Worm (Caenorhabditis elegans) whole organism, L4 larva: ENCODE measurements around the gene F46H5.2.

ENCODE experiments used
- F26F4.8 ChIP-seq: fragments of 200-800 bp; sonication (Bioruptor generic); conservative IDR thresholded peaks from 2 replicates; pipeline ENCODE4 v1.3.6; 2022; ENCODE audit warnings: missing genetic modification characterization, missing compliant biosample characterization
- F44E2.7 ChIP-seq: fragments of 200-800 bp; sonication (Bioruptor generic); IDR thresholded peaks from 2 replicates; pipeline ENCODE4 v2.1.2; 2022; ENCODE audit warnings: missing genetic modification characterization, missing compliant biosample characterization
- T20F7.1 ChIP-seq: fragments of 200-800 bp; sonication (Bioruptor generic); optimal IDR thresholded peaks from 2 replicates; lab custom pipeline; 2018; ENCODE audit warnings: mild to moderate bottlenecking, missing genetic modification characterization, missing compliant biosample characterization
- Y5F2A.4 ChIP-seq: fragments of 200-800 bp; sonication (Bioruptor generic); optimal IDR thresholded peaks from 2 replicates; lab custom pipeline; 2018; ENCODE audit warnings: mild to moderate bottlenecking, missing genetic modification characterization, missing compliant biosample characterization
- Y75B8A.6 ChIP-seq: fragments of 200-800 bp; sonication (Bioruptor generic); IDR thresholded peaks from 2 replicates; pipeline ENCODE4 v1.3.6; 2022; ENCODE audit warnings: missing genetic modification reagents, missing genetic modification characterization, missing compliant biosample characterization
- ZK337.2 ChIP-seq: fragments of 200-800 bp; sonication (Bioruptor generic); IDR thresholded peaks from 2 replicates; pipeline ENCODE4 v1.3.6; 2022; ENCODE audit warnings: missing genetic modification reagents, missing genetic modification characterization, missing compliant biosample characterization
- ceh-28 ChIP-seq: fragments of 150-350 bp; optimal IDR thresholded peaks from 2 replicates; lab custom pipeline; 2014; ENCODE audit warnings: missing biosample characterization, missing genetic modification reagents, missing genetic modification characterization
- cey-2 ChIP-seq: sonication (generic microtip); optimal IDR thresholded peaks from 3 replicates; lab custom pipeline; 2017; ENCODE audit warnings: missing genetic modification characterization, mild to moderate bottlenecking, missing compliant biosample characterization, antibody characterized with exemption, borderline replicate concordance; ENCODE audit not compliant: insufficient read depth
- ctbp-1 ChIP-seq: fragments of 200-800 bp; sonication (Bioruptor generic); IDR thresholded peaks from 2 replicates; pipeline ENCODE4 v1.3.6; 2022; ENCODE audit warnings: missing genetic modification reagents, missing genetic modification characterization, missing compliant biosample characterization
- daf-16 ChIP-seq, 3 experiments: sonication (generic microtip); optimal IDR thresholded peaks; 2 replicates each; lab custom pipeline; 2016 to 2017; ENCODE audit warnings: missing genetic modification characterization in 3 of 3, missing genetic modification reagents in 3 of 3, mild to moderate bottlenecking in 2 of 3, missing compliant biosample characterization in 2 of 3, missing biosample characterization in 1 of 3, moderate library complexity in 1 of 3
- daf-19 ChIP-seq: fragments of 200-800 bp; sonication (Bioruptor generic); conservative IDR thresholded peaks from 2 replicates; pipeline ENCODE4 v1.3.6; 2022; ENCODE audit warnings: missing genetic modification characterization, missing compliant biosample characterization
- daf-8 ChIP-seq: fragments of 200-800 bp; sonication (Bioruptor generic); IDR thresholded peaks from 2 replicates; pipeline ENCODE4 v1.3.6; 2022; ENCODE audit warnings: missing genetic modification characterization, missing compliant biosample characterization
- dmd-6 ChIP-seq: fragments of 200-800 bp; sonication (Bioruptor generic); IDR thresholded peaks from 2 replicates; pipeline ENCODE4 v1.3.6; 2022; ENCODE audit warnings: missing genetic modification reagents, missing genetic modification characterization, missing compliant biosample characterization
- dmd-8 ChIP-seq: fragments of 200-800 bp; sonication (Bioruptor generic); IDR thresholded peaks from 2 replicates; pipeline ENCODE4 v1.3.6; 2022; ENCODE audit warnings: missing genetic modification characterization, missing compliant biosample characterization
- dmd-9 ChIP-seq: fragments of 200-800 bp; sonication (Bioruptor generic); IDR thresholded peaks from 2 replicates; pipeline ENCODE4 v1.3.6; 2022; ENCODE audit warnings: missing genetic modification reagents, missing genetic modification characterization, missing compliant biosample characterization
- dve-1 ChIP-seq: sonication (generic microtip); optimal IDR thresholded peaks from 2 replicates; lab custom pipeline; 2017; ENCODE audit warnings: antibody characterized with exemption, mild to moderate bottlenecking, missing genetic modification characterization, missing compliant biosample characterization; ENCODE audit not compliant: insufficient read depth
- hif-1 ChIP-seq, 2 experiments: sonication (generic microtip); optimal IDR thresholded peaks; 2 replicates each; lab custom pipeline; 2016 to 2017; ENCODE audit warnings: missing compliant biosample characterization in 2 of 2, missing genetic modification characterization in 2 of 2, missing genetic modification reagents in 2 of 2, missing genotype in 2 of 2, mild to moderate bottlenecking in 1 of 2
- hlh-11 ChIP-seq: fragments of 200-800 bp; sonication (Bioruptor generic); optimal IDR thresholded peaks from 2 replicates; lab custom pipeline; 2018; ENCODE audit warnings: mild to moderate bottlenecking, missing genetic modification characterization, missing compliant biosample characterization
- hlh-30 ChIP-seq: sonication (generic microtip); optimal IDR thresholded peaks from 2 replicates; lab custom pipeline; 2017; ENCODE audit warnings: antibody characterized with exemption, mild to moderate bottlenecking, missing genetic modification characterization, missing compliant biosample characterization; ENCODE audit not compliant: insufficient read depth
- lim-7 ChIP-seq: fragments of 200-800 bp; sonication (Bioruptor generic); IDR thresholded peaks from 2 replicates; pipeline ENCODE4 v1.3.6; 2022; ENCODE audit warnings: missing genetic modification characterization, missing compliant biosample characterization
- lin-1 ChIP-seq: fragments of 200-800 bp; sonication (Bioruptor generic); IDR thresholded peaks from 2 replicates; pipeline ENCODE4 v1.3.6; 2022; ENCODE audit warnings: missing genetic modification reagents, missing genetic modification characterization, missing compliant biosample characterization
- lin-13 ChIP-seq: fragments of 150-350 bp; optimal IDR thresholded peaks from 2 replicates; lab custom pipeline; 2014; ENCODE audit warnings: missing biosample characterization, missing genetic modification reagents, missing genetic modification characterization
- madf-9 ChIP-seq: fragments of 200-800 bp; sonication (Bioruptor generic); conservative IDR thresholded peaks from 2 replicates; pipeline ENCODE4 v1.3.6; 2022; ENCODE audit warnings: missing genetic modification reagents, missing genetic modification characterization, missing compliant biosample characterization
- mdl-1 ChIP-seq, 2 experiments: fragments of 150-350 bp in 1 of 2; sonication (generic microtip) in 1 of 2; optimal IDR thresholded peaks; 2 replicates each; lab custom pipeline; 2014 to 2017; ENCODE audit warnings: missing biosample characterization in 2 of 2, missing genetic modification characterization in 2 of 2
- mes-2 ChIP-seq: sonication (generic microtip); optimal IDR thresholded peaks from 2 replicates; lab custom pipeline; 2016; ENCODE audit warnings: missing genotype, mild to moderate bottlenecking, missing genetic modification characterization, missing compliant biosample characterization; ENCODE audit not compliant: poor library complexity, severe bottlenecking
- mxl-2 ChIP-seq: fragments of 200-800 bp; sonication (Bioruptor generic); conservative IDR thresholded peaks from 2 replicates; pipeline ENCODE4 v1.3.6; 2022; ENCODE audit warnings: missing genetic modification reagents, missing genetic modification characterization, missing compliant biosample characterization
- mxl-3 ChIP-seq: fragments of 200-800 bp; sonication (Bioruptor generic); optimal IDR thresholded peaks from 2 replicates; lab custom pipeline; 2018; ENCODE audit warnings: mild to moderate bottlenecking, missing genetic modification characterization, missing compliant biosample characterization
- nhr-102 ChIP-seq: sonication (generic microtip); optimal IDR thresholded peaks from 2 replicates; lab custom pipeline; 2016; ENCODE audit warnings: mild to moderate bottlenecking, missing genetic modification characterization, moderate library complexity, missing compliant biosample characterization
- nhr-237 ChIP-seq: sonication (generic microtip); optimal IDR thresholded peaks from 2 replicates; lab custom pipeline; 2017; ENCODE audit warnings: missing biosample characterization, missing genetic modification characterization
- nhr-41 ChIP-seq: fragments of 200-800 bp; sonication (Bioruptor generic); IDR thresholded peaks from 2 replicates; pipeline ENCODE4 v1.3.6; 2022; ENCODE audit warnings: missing genetic modification reagents, missing genetic modification characterization, missing compliant biosample characterization
- nhr-48 ChIP-seq: sonication (generic microtip); optimal IDR thresholded peaks from 2 replicates; lab custom pipeline; 2016; ENCODE audit warnings: mild to moderate bottlenecking, missing genetic modification characterization, missing compliant biosample characterization
- nhr-76 ChIP-seq: fragments of 150-350 bp; optimal IDR thresholded peaks from 2 replicates; lab custom pipeline; 2014; ENCODE audit warnings: missing biosample characterization, missing genetic modification characterization
- php-3 ChIP-seq: fragments of 200-800 bp; sonication (Bioruptor generic); IDR thresholded peaks from 2 replicates; pipeline ENCODE4 v1.3.6; 2022; ENCODE audit warnings: missing genetic modification reagents, missing genetic modification characterization, missing compliant biosample characterization
- pqm-1 ChIP-seq: sonication (generic microtip); optimal IDR thresholded peaks from 2 replicates; lab custom pipeline; 2017; ENCODE audit warnings: missing biosample characterization, missing genetic modification characterization
- sdz-12 ChIP-seq: fragments of 200-800 bp; sonication (Bioruptor generic); optimal IDR thresholded peaks from 2 replicates; lab custom pipeline; 2018; ENCODE audit warnings: mild to moderate bottlenecking, missing genetic modification characterization, missing compliant biosample characterization
- skn-1 ChIP-seq: fragments of 150-350 bp; optimal IDR thresholded peaks from 2 replicates; lab custom pipeline; 2014; ENCODE audit warnings: missing biosample characterization, missing genetic modification characterization
- snpc-1.2 ChIP-seq: fragments of 200-800 bp; sonication (Bioruptor generic); IDR thresholded peaks from 2 replicates; pipeline ENCODE4 v1.3.6; 2022; ENCODE audit warnings: missing genetic modification reagents, missing genetic modification characterization, missing compliant biosample characterization
- tra-1 ChIP-seq: fragments of 200-800 bp; sonication (Bioruptor generic); IDR thresholded peaks from 2 replicates; pipeline ENCODE4 v1.3.6; 2022; ENCODE audit warnings: missing genetic modification reagents, missing genetic modification characterization, missing compliant biosample characterization
- unc-130 ChIP-seq: sonication (generic microtip); optimal IDR thresholded peaks from 2 replicates; lab custom pipeline; 2016; ENCODE audit warnings: missing genetic modification reagents, missing genetic modification characterization, missing compliant biosample characterization
- unc-62 ChIP-seq, 3 experiments: fragments of 150-350 bp in 1 of 3; sonication (generic microtip); optimal IDR thresholded peaks in 2 of 3; peaks in 1 of 3; 1 replicate in 1 of 3; 2 replicates in 2 of 3; lab custom pipeline; 2014 to 2017; ENCODE audit warnings: missing biosample characterization in 3 of 3, missing genetic modification characterization in 3 of 3, missing genetic modification reagents in 3 of 3, missing genotype in 1 of 3
- zfp-3 ChIP-seq: fragments of 200-800 bp; sonication (Bioruptor generic); conservative IDR thresholded peaks from 2 replicates; pipeline ENCODE4 v1.3.6; 2022; ENCODE audit warnings: missing genetic modification reagents, missing genetic modification characterization, missing compliant biosample characterization
- ztf-7 ChIP-seq: fragments of 150-350 bp; optimal IDR thresholded peaks from 2 replicates; lab custom pipeline; 2014; ENCODE audit warnings: missing biosample characterization, missing genetic modification characterization

Gene F46H5.2

ce11 chrX:7284724-7285184, 19.3 kb downstream of the F46H5.2 start (continued):
- no peak for TF ChIP-seq dmd-6
- TF ChIP-seq madf-9 (GFP tag; lab: Robert Waterston, UW) = no peak
- TF ChIP-seq lin-13 (GFP tag; lab: Kevin White, UChicago) = no peak
- TF ChIP-seq dmd-8 = no peak
- peak; percentile 24 for TF ChIP-seq hlh-11
- TF ChIP-seq F44E2.7 = no peak
- TF ChIP-seq ctbp-1 (GFP tag; lab: Robert Waterston, UW) = peak; percentile 76
- no peak for TF ChIP-seq Y5F2A.4 (GFP tag; lab: Kevin White, UChicago)

DNA sequence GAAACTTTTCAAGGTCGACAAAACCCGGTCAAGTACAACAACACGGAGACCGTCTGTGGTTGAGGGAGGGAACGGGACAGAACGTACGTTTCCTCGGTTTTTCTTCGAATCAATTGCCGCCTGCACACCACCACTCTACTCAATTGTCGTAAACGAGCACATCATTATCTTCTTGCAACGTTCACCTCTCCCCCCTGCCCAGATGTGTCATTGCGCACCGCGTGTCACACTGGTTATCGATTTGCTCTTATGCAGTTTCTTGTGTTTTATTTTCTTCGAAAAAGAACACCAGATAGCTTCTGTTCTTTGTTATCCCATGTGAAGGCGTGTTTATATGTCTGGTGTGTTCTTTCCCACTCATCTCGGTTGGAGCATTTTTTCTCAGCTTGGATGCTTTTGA, 24.1 kb downstream of the F46H5.2 start:
- TF ChIP-seq nhr-76 (tag; lab: Kevin White, UChicago) (no peak), Y75B8A.6 (no peak), nhr-102 (no peak), daf-19 (GFP tag; lab: Robert Waterston, UW) (0 out of 2 replicates have a peak, but pooled peaks have one; percentile 8)

ce11 chrX:7290859-7291628, 25.6 kb downstream of the F46H5.2 start:
- TF ChIP-seq sdz-12 = no peak
- TF ChIP-seq unc-62 (GFP tag; optimal IDR thresholded peaks at IDR 0.05 in 1 of 2; lab: Kevin White, UChicago) = peak; percentile 40 to 89
- no peak for TF ChIP-seq unc-62 (tag; optimal IDR thresholded peaks at IDR 0.05; lab: Kevin White, UChicago)
- peak in 1 of 2 experiments; percentile 16 for TF ChIP-seq daf-16 (GFP tag; optimal IDR thresholded peaks at IDR 0.05; lab: Kevin White, UChicago)
- peak; percentile 53 for TF ChIP-seq daf-16 (tag; optimal IDR thresholded peaks at IDR 0.05; lab: Kevin White, UChicago)
- 0 out of 2 replicates have a peak, but pooled peaks have one; percentile 67 for TF ChIP-seq tra-1 (GFP tag; lab: Robert Waterston, UW)
- TF ChIP-seq ceh-28 (tag; lab: Kevin White, UChicago) = no peak
- peak; percentile 59 for TF ChIP-seq nhr-48 (tag; lab: Kevin White, UChicago)
- TF ChIP-seq dve-1 = peak; percentile 77
- TF ChIP-seq T20F7.1 = peak; percentile 21
- no peak for TF ChIP-seq skn-1 (tag; lab: Kevin White, UChicago)
- peak; percentile 89 for TF ChIP-seq dmd-6
- peak; percentile 42 for TF ChIP-seq hlh-11

- TF ChIP-seq snpc-1.2 (GFP tag; lab: Robert Waterston, UW) (no peak), mdl-1 (tag; optimal IDR thresholded peaks at IDR 0.05; lab: Kevin White, UChicago) (no peak), mes-2 (tag; lab: Kevin White, UChicago) (no peak), dmd-9 (no peak), ztf-7 (tag; lab: Kevin White, UChicago) (no peak), php-3 (GFP tag; lab: Robert Waterston, UW) (no peak), hlh-11 (peak; percentile 50), mxl-2 (GFP tag; lab: Robert Waterston, UW) (no peak), nhr-237 (tag; lab: Kevin White, UChicago) (no peak), hif-1 (tag; optimal IDR thresholded peaks at IDR 0.05; lab: Kevin White, UChicago) (no peak), F26F4.8 (no peak), lim-7 (GFP tag; lab: Robert Waterston, UW) (no peak), nhr-41 (GFP tag; lab: Robert Waterston, UW) (no peak), daf-8 (GFP tag; lab: Robert Waterston, UW) (no peak), lin-1 (GFP tag; lab: Robert Waterston, UW) (0 out of 2 replicates have a peak, but pooled peaks have one; percentile 12), ctbp-1 (GFP tag; lab: Robert Waterston, UW) (no peak), daf-19 (GFP tag; lab: Robert Waterston, UW) (no peak), ZK337.2 (no peak), mxl-3 (GFP tag; lab: Kevin White, UChicago) (no peak), zfp-3 (GFP tag; lab: Robert Waterston, UW) (no peak), F44E2.7 (no peak), cey-2 (tag; lab: Kevin White, UChicago) (no peak), unc-130 (GFP tag; lab: Kevin White, UChicago) (no peak), nhr-102 (no peak), dmd-8 (no peak), hlh-30 (tag; lab: Kevin White, UChicago) (peak; percentile 40), pqm-1 (tag; lab: Kevin White, UChicago) (peak; percentile 86)
Observed at ce11 chrX:7291810-7292209, 26.4 kb downstream of the F46H5.2 start, which contains the start of gene lron-7. lron-7 (plus strand) TSS chrX:7292132.
